Worm (Caenorhabditis elegans) whole organism, L2 larva: ENCODE measurements around the gene rmif-2.

Source experiments
- aly-2 ChIP-seq: fragments of 150-350 bp; optimal IDR thresholded peaks from 2 replicates; lab custom pipeline; 2014; ENCODE audit warnings: missing biosample characterization, missing genetic modification characterization
- ceh-82 ChIP-seq: fragments of 150-350 bp; optimal IDR thresholded peaks from 2 replicates; lab custom pipeline; 2014; ENCODE audit warnings: missing biosample characterization, missing genetic modification characterization
- elt-1 ChIP-seq: fragments of 150-350 bp; optimal IDR thresholded peaks from 2 replicates; lab custom pipeline; 2014; ENCODE audit warnings: missing biosample characterization, missing genetic modification characterization
- elt-3 ChIP-seq: sonication (generic microtip); optimal IDR thresholded peaks from 2 replicates; lab custom pipeline; 2017; ENCODE audit warnings: missing biosample characterization, missing genetic modification characterization
- gmeb-1 ChIP-seq: fragments of 150-350 bp; optimal IDR thresholded peaks from 2 replicates; lab custom pipeline; 2014; ENCODE audit warnings: missing biosample characterization, missing genetic modification characterization
- mdl-1 ChIP-seq, 2 experiments: fragments of 150-350 bp in 1 of 2; sonication (generic microtip) in 1 of 2; optimal IDR thresholded peaks; 2 replicates each; lab custom pipeline; 2017; ENCODE audit warnings: missing biosample characterization in 2 of 2, missing genetic modification characterization in 2 of 2
- nhr-12 ChIP-seq: fragments of 150-350 bp; optimal IDR thresholded peaks from 2 replicates; lab custom pipeline; 2014; ENCODE audit warnings: missing biosample characterization, missing genetic modification characterization
- nhr-6 ChIP-seq: fragments of 150-350 bp; optimal IDR thresholded peaks from 2 replicates; lab custom pipeline; 2014; ENCODE audit warnings: missing biosample characterization, missing genetic modification characterization
- peb-1 ChIP-seq: fragments of 150-350 bp; optimal IDR thresholded peaks from 2 replicates; lab custom pipeline; 2014; ENCODE audit warnings: missing biosample characterization, missing genetic modification characterization
- skn-1 ChIP-seq: sonication (generic microtip); optimal IDR thresholded peaks from 2 replicates; lab custom pipeline; 2017; ENCODE audit warnings: missing biosample characterization, missing genetic modification characterization
- snpc-4 ChIP-seq: fragments of 150-350 bp; optimal IDR thresholded peaks from 2 replicates; lab custom pipeline; 2014; ENCODE audit warnings: missing biosample characterization, missing genetic modification characterization
- unc-55 ChIP-seq: fragments of 150-350 bp; sonication (generic microtip); optimal IDR thresholded peaks from 3 replicates; lab custom pipeline; 2014; ENCODE audit warnings: missing biosample characterization, missing genetic modification reagents, missing genetic modification characterization
- unc-62 ChIP-seq: fragments of 150-350 bp; optimal IDR thresholded peaks from 2 replicates; lab custom pipeline; 2014; ENCODE audit warnings: missing biosample characterization, missing genetic modification reagents, missing genetic modification characterization
- ztf-4 ChIP-seq: fragments of 150-350 bp; optimal IDR thresholded peaks from 2 replicates; lab custom pipeline; 2014; ENCODE audit warnings: missing biosample characterization, missing genetic modification characterization

DNA sequence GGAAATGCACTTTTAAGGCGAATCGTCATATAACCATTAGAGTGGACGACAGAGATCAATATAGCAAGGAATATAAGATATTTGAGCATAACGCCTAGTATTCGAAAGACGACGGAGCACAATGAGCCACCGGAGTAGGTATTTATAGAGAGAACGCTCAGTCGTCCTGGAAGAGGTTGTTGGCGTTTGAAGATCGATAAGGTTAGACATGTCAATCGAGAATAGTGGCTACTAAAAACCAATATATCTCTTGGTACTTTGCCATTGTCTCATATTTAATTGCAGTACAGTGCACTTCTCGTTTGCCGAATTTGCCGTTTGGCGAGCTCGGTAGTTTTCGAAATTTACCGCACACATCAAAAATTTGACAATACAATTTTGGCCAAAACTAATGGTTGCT is 25.6 kb downstream of the rmif-2 start, which contains the start of gene dsl-1:
- TF ChIP-seq snpc-4 (tag; lab: Kevin White, UChicago) = no peak
- TF ChIP-seq peb-1 (tag; lab: Kevin White, UChicago) = no peak
- TF ChIP-seq unc-62 (GFP tag; lab: Kevin White, UChicago) = no peak
- no peak for TF ChIP-seq skn-1
- TF ChIP-seq unc-55 (GFP tag; lab: Kevin White, UChicago) = no peak
- no peak for TF ChIP-seq ceh-82 (tag; lab: Kevin White, UChicago)
- no peak for TF ChIP-seq aly-2 (tag; lab: Kevin White, UChicago)
- no peak for TF ChIP-seq elt-1 (tag; lab: Kevin White, UChicago)
- no peak for TF ChIP-seq mdl-1 (tag; optimal IDR thresholded peaks at IDR 0.05; lab: Kevin White, UChicago)
- no peak for TF ChIP-seq ztf-4
- TF ChIP-seq elt-3 (tag; lab: Kevin White, UChicago) = no peak
- no peak for TF ChIP-seq nhr-6
- TF ChIP-seq gmeb-1 (tag; lab: Kevin White, UChicago) = no peak
- no peak for TF ChIP-seq nhr-12 (tag; lab: Kevin White, UChicago)
